Worm (Caenorhabditis elegans) whole organism, midembryonic: ENCODE data around the gene C06C3.7.

Source experiments
- T22C8.4 ChIP-seq: fragments of 200-800 bp; sonication (Bioruptor generic); IDR thresholded peaks from 2 replicates; pipeline ENCODE4 v1.3.6; 2022; ENCODE audit warnings: missing genetic modification characterization, missing compliant biosample characterization
- cog-1 ChIP-seq: sonication (generic microtip); optimal IDR thresholded peaks from 2 replicates; lab custom pipeline; 2016; ENCODE audit warnings: missing genetic modification characterization, missing compliant biosample characterization
- flt-1 ChIP-seq: fragments of 200-800 bp; sonication (Bioruptor generic); IDR thresholded peaks from 2 replicates; pipeline ENCODE4 v1.3.6; 2022; ENCODE audit warnings: missing genetic modification characterization, missing compliant biosample characterization
- klf-2 ChIP-seq: fragments of 200-800 bp; sonication (Bioruptor generic); conservative IDR thresholded peaks from 2 replicates; pipeline ENCODE4 v1.3.6; 2022; ENCODE audit warnings: missing genetic modification reagents, missing genetic modification characterization, missing compliant biosample characterization
- med-1 ChIP-seq: sonication (generic microtip); optimal IDR thresholded peaks from 2 replicates; lab custom pipeline; 2017; ENCODE audit warnings: missing genetic modification characterization, mild to moderate bottlenecking, missing compliant biosample characterization, antibody characterized with exemption, missing genetic modification reagents; ENCODE audit not compliant: insufficient read depth
- tab-1 ChIP-seq: fragments of 200-800 bp; sonication (Bioruptor generic); IDR thresholded peaks from 2 replicates; pipeline ENCODE4 v1.3.6; 2022; ENCODE audit warnings: missing genetic modification characterization, missing compliant biosample characterization
- ztf-23 ChIP-seq: fragments of 200-800 bp; sonication (Bioruptor generic); IDR thresholded peaks from 2 replicates; pipeline ENCODE4 v1.3.6; 2022; ENCODE audit warnings: missing genetic modification reagents, missing genetic modification characterization, missing compliant biosample characterization
- ztf-29 ChIP-seq: fragments of 200-800 bp; sonication (Bioruptor generic); IDR thresholded peaks from 2 replicates; pipeline ENCODE4 v1.3.6; 2022; ENCODE audit warnings: missing genetic modification reagents, missing genetic modification characterization, missing compliant biosample characterization

DNA sequence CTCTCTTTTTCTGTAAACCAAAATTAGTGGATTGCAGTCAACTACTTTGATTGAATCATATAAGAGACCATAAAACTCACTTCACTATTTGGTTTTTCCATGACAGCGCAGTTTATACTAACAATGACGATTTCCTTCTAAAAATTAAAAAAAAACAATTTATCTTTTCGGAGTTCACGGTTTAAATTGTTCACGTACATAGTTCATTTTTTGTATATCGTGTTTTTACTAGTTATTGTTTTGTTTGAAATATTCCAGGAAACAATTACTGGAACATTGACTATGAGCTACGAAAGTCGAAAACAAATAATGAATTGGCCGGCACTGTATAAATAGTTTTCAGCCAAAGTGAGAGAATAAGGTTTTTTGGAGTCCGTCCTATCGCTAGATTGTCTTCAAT, 7.4 kb downstream of the C06C3.7 start, which contains the start of gene lido-17:
- TF ChIP-seq tab-1 (GFP tag; lab: Robert Waterston, UW) (no peak), cog-1 (no peak), ztf-29 (no peak), flt-1 (no peak), med-1 (no peak), klf-2 (GFP tag; lab: Robert Waterston, UW) (no peak), T22C8.4 (GFP tag; lab: Robert Waterston, UW) (no peak), ztf-23 (GFP tag; lab: Robert Waterston, UW) (no peak)
